Worm (Caenorhabditis elegans): ENCODE data around the gene C40A11.8.

ce11 chrII:2122762-2123161 lies 28.0 kb downstream of the C40A11.8 start:
- no peak for TF ChIP-seq tbx-2 (tag; optimal IDR thresholded peaks at IDR 0.05)
- TF ChIP-seq sox-4 (tag; optimal IDR thresholded peaks at IDR 0.05): no peak
- no peak for TF ChIP-seq ztf-4 (tag; optimal IDR thresholded peaks at IDR 0.05)
- no peak for TF ChIP-seq efl-1 (optimal IDR thresholded peaks at IDR 0.05)
- no peak for TF ChIP-seq efl-1 (GFP tag; optimal IDR thresholded peaks at IDR 0.05 in 1 of 2)
